Worm (Caenorhabditis elegans): ENCODE measurements around the gene tnt-2.

- TF ChIP-seq tab-1 (GFP tag; IDR thresholded peaks at IDR 0.05) = no peak
- TF ChIP-seq med-1 (GFP tag; optimal IDR thresholded peaks at IDR 0.05; ENCODE audit: insufficient read depth) = no peak
- TF ChIP-seq klf-2 (GFP tag; conservative IDR thresholded peaks at IDR 0.05) = no peak
- no peak for TF ChIP-seq flt-1 (GFP tag; IDR thresholded peaks at IDR 0.05)
- TF ChIP-seq ref-1 (GFP tag; conservative IDR thresholded peaks at IDR 0.05) = no peak
- no peak for TF ChIP-seq ztf-23 (GFP tag; IDR thresholded peaks at IDR 0.05)
Observed at ce11 chrX:8723840-8724239, 490 bp upstream of the tnt-2 start.

Measured in whole organism, midembryonic.